Worm (Caenorhabditis elegans) whole organism, L4/young adult: ENCODE results near the gene srbc-27.
"Not testable (repeated sequence)": the region's sequence is repeated elsewhere in the genome, so short reads cannot be mapped to it uniquely, and the experiment has no call there.

ENCODE experiments used
- W03F9.2 ChIP-seq: fragments of 150-350 bp; optimal IDR thresholded peaks from 2 replicates; lab custom pipeline; 2014; ENCODE audit warnings: missing biosample characterization, missing genetic modification characterization
- dao-5 ChIP-seq: sonication (generic microtip); optimal IDR thresholded peaks from 2 replicates; lab custom pipeline; 2016; ENCODE audit warnings: missing genotype, missing genetic modification characterization, moderate library complexity, missing compliant biosample characterization
- him-1 ChIP-seq: sonication (generic microtip); optimal IDR thresholded peaks from 2 replicates; lab custom pipeline; 2016; ENCODE audit warnings: missing genotype, missing genetic modification reagents, missing genetic modification characterization, missing compliant biosample characterization

Gene srbc-27

ce11 chrV:17460061-17460460, 29.1 kb downstream of the srbc-27 start, which contains the start of gene srz-48:
Gene srz-48, minus strand, starts transcription at chrV:17460161.
- TF ChIP-seq W03F9.2 (tag; lab: Kevin White, UChicago) (no peak), him-1 (tag; lab: Kevin White, UChicago) (no peak), dao-5 (tag; lab: Kevin White, UChicago) (no peak)

- TF ChIP-seq dao-5, him-1, W03F9.2 (tag; lab: Kevin White, UChicago): not testable (repeated sequence)
Observed at ce11 chrV:17464278-17464677, 33.3 kb downstream of the srbc-27 start, which contains the start of gene F20E11.7. Gene F20E11.7, plus strand, starts transcription at chrV:17464578.

ce11 chrV:17466751-17467150, 35.7 kb downstream of the srbc-27 start, which contains the start of gene srw-72:
Gene srw-72, plus strand, starts transcription at chrV:17467051.
- no peak for TF ChIP-seq W03F9.2 (tag; lab: Kevin White, UChicago)

ce11 chrV:17467881-17468280, 36.9 kb downstream of the srbc-27 start:
- TF ChIP-seq him-1 (tag; lab: Kevin White, UChicago) (no peak), dao-5 (tag; lab: Kevin White, UChicago) (no peak), W03F9.2 (tag; lab: Kevin White, UChicago) (no peak)

- TF ChIP-seq him-1 (tag; lab: Kevin White, UChicago), result no peak
- TF ChIP-seq dao-5 (tag; lab: Kevin White, UChicago), result no peak
- TF ChIP-seq W03F9.2 (tag; lab: Kevin White, UChicago), result no peak
Observed at ce11 chrV:17469180-17469579, 38.2 kb downstream of the srbc-27 start, which contains the start of gene F20E11.17. Gene F20E11.17, minus strand, starts transcription at chrV:17469280.

ce11 chrV:17471564-17471963, 40.6 kb downstream of the srbc-27 start, which contains the start of gene srh-235:
Gene srh-235, minus strand, starts transcription at chrV:17471664.
- TF ChIP-seq him-1 (tag; lab: Kevin White, UChicago), result no peak
- no peak for TF ChIP-seq W03F9.2 (tag; lab: Kevin White, UChicago)
- TF ChIP-seq dao-5 (tag; lab: Kevin White, UChicago), result no peak

ce11 chrV:17473699-17474098, 42.7 kb downstream of the srbc-27 start, which contains the start of gene srh-123:
Gene srh-123, plus strand, starts transcription at chrV:17473999.
- TF ChIP-seq W03F9.2 (tag; lab: Kevin White, UChicago), result no peak
- TF ChIP-seq dao-5 (tag; lab: Kevin White, UChicago), result no peak
- TF ChIP-seq him-1 (tag; lab: Kevin White, UChicago), result no peak

- TF ChIP-seq dao-5 (tag; lab: Kevin White, UChicago), result no peak
- no peak for TF ChIP-seq W03F9.2 (tag; lab: Kevin White, UChicago)
- TF ChIP-seq him-1 (tag; lab: Kevin White, UChicago), result no peak
Observed at ce11 chrV:17476490-17476889, 45.5 kb downstream of the srbc-27 start, which contains the start of gene srbc-61. Gene srbc-61, plus strand, starts transcription at chrV:17476790.
